Worm (Caenorhabditis elegans): ENCODE results near the gene atf-8.

ce11 chrV:6100492-6101004 is 4.9 kb upstream of the atf-8 start, which contains the start of gene crt-1:
- TF ChIP-seq flt-1 (GFP tag; IDR thresholded peaks at IDR 0.05) (peak; percentile 61), cog-1 (tag; optimal IDR thresholded peaks at IDR 0.05) (peak; percentile 79), ztf-23 (GFP tag; IDR thresholded peaks at IDR 0.05) (no peak), ztf-29 (GFP tag; IDR thresholded peaks at IDR 0.05) (no peak; the same call in 1 of the 2 replicates), med-1 (GFP tag; optimal IDR thresholded peaks at IDR 0.05; ENCODE audit: insufficient read depth) (no peak), tab-1 (GFP tag; IDR thresholded peaks at IDR 0.05) (no peak), T22C8.4 (GFP tag; IDR thresholded peaks at IDR 0.05) (no peak), klf-2 (GFP tag; conservative IDR thresholded peaks at IDR 0.05) (no peak)
